Worm (Caenorhabditis elegans): ENCODE results near the gene clpf-1.
A peak's percentile ranks its signal among the peaks of the same experiment; 100 is the strongest.

DNA sequence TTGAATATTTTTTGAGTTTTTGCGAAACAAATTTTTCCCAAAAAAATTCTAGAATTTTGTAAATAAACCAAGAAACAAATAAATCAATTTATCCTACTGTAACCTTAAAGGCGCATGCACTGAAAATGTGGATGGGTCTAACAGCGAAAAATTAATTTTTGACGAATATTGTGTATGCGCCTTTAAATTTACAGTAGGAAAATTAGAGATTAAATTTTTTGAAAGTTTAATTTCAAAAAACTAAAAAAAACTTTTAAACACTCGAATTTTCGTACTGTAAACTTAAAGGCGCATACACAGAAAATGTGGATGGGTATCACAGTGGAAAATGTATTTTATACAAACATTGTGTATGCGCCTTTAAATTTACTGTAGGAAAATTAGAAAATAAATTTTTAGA, 7.4 kb upstream of the clpf-1 start:
- TF ChIP-seq nhr-90 (tag; optimal IDR thresholded peaks at IDR 0.05) (no peak), unc-62 (GFP tag; optimal IDR thresholded peaks at IDR 0.05) (no peak), atf-7 (tag; optimal IDR thresholded peaks at IDR 0.05) (no peak), ama-1 (optimal IDR thresholded peaks at IDR 0.05) (no peak), ama-1 (GFP tag; optimal IDR thresholded peaks at IDR 0.05) (no peak), ztf-22 (GFP tag; optimal IDR thresholded peaks at IDR 0.05) (no peak), zfh-2 (GFP tag; conservative IDR thresholded peaks at IDR 0.05) (no peak), pha-4 (tag; optimal IDR thresholded peaks at IDR 0.05) (no peak), nfya-1 (tag; optimal IDR thresholded peaks at IDR 0.05; ENCODE audit: borderline replicate concordance, insufficient read depth) (no peak), snpc-1.3 (tag; optimal IDR thresholded peaks at IDR 0.05; ENCODE audit: insufficient read depth) (peak; percentile 28), lsy-27 (tag; optimal IDR thresholded peaks at IDR 0.05; ENCODE audit: borderline replicate concordance, insufficient read depth) (no peak), F52B5.7 (tag; optimal IDR thresholded peaks at IDR 0.05) (no peak), K12H6.12 (tag; optimal IDR thresholded peaks at IDR 0.05) (no peak), snpc-4 (GFP tag; optimal IDR thresholded peaks at IDR 0.05) (no peak), snpc-4 (tag; optimal IDR thresholded peaks at IDR 0.05) (no peak), ets-4 (GFP tag; optimal IDR thresholded peaks at IDR 0.05) (no peak)

All from whole organism, young adult.